ENCODE assay signal across 1 worm cellular context in genomic region chrX:6788965-6789573, ce11.
TF ChIP-seq lines count a peak whose summit lies in the region.

Gene sgca-1 (minus strand): TSS chrX:6789548.

TF ChIP-seq in whole organism, L4 larva, 104 proteins besides CTCF, POLR2A, EP300 and RAD21 (continued from another document):
- TF ChIP-seq php-3 (GFP tag; IDR thresholded peaks at IDR 0.05; lab: Robert Waterston, UW) (peak; percentile 92), nhr-237 (tag; optimal IDR thresholded peaks at IDR 0.05; lab: Kevin White, UChicago) (no peak), mep-1 (tag; optimal IDR thresholded peaks at IDR 0.05; lab: Kevin White, UChicago) (peak; percentile 13), pqm-1 (tag; optimal IDR thresholded peaks at IDR 0.05; lab: Kevin White, UChicago) (peak; percentile 35), mes-2 (tag; optimal IDR thresholded peaks at IDR 0.05; lab: Kevin White, UChicago; ENCODE audit: poor library complexity, severe bottlenecking) (no peak), daf-16 (GFP tag; optimal IDR thresholded peaks at IDR 0.05; lab: Kevin White, UChicago) (peak in 1 of 2 experiments; percentile 31), daf-16 (tag; optimal IDR thresholded peaks at IDR 0.05; lab: Kevin White, UChicago) (peak; percentile 85), mdt-29 (GFP tag; IDR thresholded peaks at IDR 0.05; lab: Robert Waterston, UW) (0 out of 2 replicates have a peak, but pooled peaks have one; percentile 21)
